Worm (Caenorhabditis elegans) whole organism, L3 larva: ENCODE measurements around the gene sdhd-1.
A peak's percentile ranks its signal among the peaks of the same experiment; 100 is the strongest.

Experiments used
- R02D3.7 ChIP-seq: fragments of 150-350 bp; optimal IDR thresholded peaks from 2 replicates; lab custom pipeline; 2014; ENCODE audit warnings: missing biosample characterization, missing genetic modification characterization
- ZK546.5 ChIP-seq: sonication (generic microtip); optimal IDR thresholded peaks from 2 replicates; lab custom pipeline; 2017; ENCODE audit warnings: missing biosample characterization, missing genetic modification characterization
- ama-1 ChIP-seq: fragments of 150-350 bp; optimal IDR thresholded peaks from 2 replicates; lab custom pipeline; 2018
- ceh-16 ChIP-seq: sonication (generic microtip); optimal IDR thresholded peaks from 2 replicates; lab custom pipeline; 2017; ENCODE audit warnings: missing biosample characterization, missing genetic modification characterization
- ceh-82 ChIP-seq: fragments of 150-350 bp; optimal IDR thresholded peaks from 2 replicates; lab custom pipeline; 2014; ENCODE audit warnings: missing biosample characterization, missing genetic modification characterization
- elt-1 ChIP-seq: fragments of 150-350 bp; optimal IDR thresholded peaks from 2 replicates; lab custom pipeline; 2014; ENCODE audit warnings: missing biosample characterization, missing genetic modification characterization
- elt-2 ChIP-seq: sonication (generic microtip); optimal IDR thresholded peaks from 2 replicates; lab custom pipeline; 2016; ENCODE audit warnings: missing genetic modification reagents, mild to moderate bottlenecking, missing genetic modification characterization, missing compliant biosample characterization
- elt-3 ChIP-seq, 3 experiments: fragments of 150-350 bp in 1 of 3; sonication (generic microtip) in 2 of 3; optimal IDR thresholded peaks; 2 replicates in 2 of 3; 4 replicates in 1 of 3; lab custom pipeline; 2014 to 2017; ENCODE audit warnings: missing biosample characterization in 3 of 3, missing genetic modification characterization in 3 of 3
- eor-1 ChIP-seq, 2 experiments: fragments of 150-350 bp; optimal IDR thresholded peaks; 2 replicates each; lab custom pipeline; 2014 to 2018; ENCODE audit warnings: missing biosample characterization in 2 of 2, missing genetic modification characterization in 2 of 2
- fkh-10 ChIP-seq: sonication (generic microtip); optimal IDR thresholded peaks from 2 replicates; lab custom pipeline; 2017; ENCODE audit warnings: missing biosample characterization, missing genetic modification reagents, missing genetic modification characterization
- fkh-2 ChIP-seq: fragments of 150-350 bp; optimal IDR thresholded peaks from 2 replicates; lab custom pipeline; 2014; ENCODE audit warnings: missing biosample characterization, missing genetic modification reagents, missing genetic modification characterization
- hmg-11 ChIP-seq: sonication (generic microtip); optimal IDR thresholded peaks from 2 replicates; lab custom pipeline; 2016; ENCODE audit warnings: missing genetic modification characterization, missing compliant biosample characterization
- lin-15B ChIP-seq: fragments of 150-350 bp; optimal IDR thresholded peaks from 2 replicates; lab custom pipeline; 2014; ENCODE audit warnings: missing biosample characterization, missing genetic modification characterization
- lsy-12 ChIP-seq: sonication (generic microtip); optimal IDR thresholded peaks from 2 replicates; lab custom pipeline; 2016; ENCODE audit warnings: mild to moderate bottlenecking, missing genetic modification characterization, missing compliant biosample characterization
- mml-1 ChIP-seq: fragments of 150-350 bp; sonication (generic microtip); optimal IDR thresholded peaks from 3 replicates; lab custom pipeline; 2014; ENCODE audit warnings: missing biosample characterization, missing genetic modification characterization
- nfya-1 ChIP-seq: sonication (generic microtip); optimal IDR thresholded peaks from 2 replicates; lab custom pipeline; 2017; ENCODE audit warnings: missing genetic modification characterization, mild to moderate bottlenecking, missing compliant biosample characterization, antibody characterized with exemption, moderate library complexity; ENCODE audit not compliant: insufficient read depth
- nhr-11 ChIP-seq: fragments of 150-350 bp; optimal IDR thresholded peaks from 2 replicates; lab custom pipeline; 2014; ENCODE audit warnings: missing biosample characterization, missing genetic modification characterization
- nhr-12 ChIP-seq: fragments of 150-350 bp; optimal IDR thresholded peaks from 2 replicates; lab custom pipeline; 2014; ENCODE audit warnings: missing biosample characterization, missing genetic modification characterization
- nhr-23 ChIP-seq: fragments of 150-350 bp; optimal IDR thresholded peaks from 2 replicates; lab custom pipeline; 2014; ENCODE audit warnings: missing biosample characterization, missing genetic modification reagents, missing genetic modification characterization
- nhr-237 ChIP-seq: fragments of 150-350 bp; optimal IDR thresholded peaks from 2 replicates; lab custom pipeline; 2014; ENCODE audit warnings: missing biosample characterization, missing genetic modification characterization
- nhr-25 ChIP-seq: sonication (generic microtip); optimal IDR thresholded peaks from 2 replicates; lab custom pipeline; 2017; ENCODE audit warnings: missing biosample characterization, missing genetic modification characterization
- nhr-28 ChIP-seq: fragments of 150-350 bp; optimal IDR thresholded peaks from 2 replicates; lab custom pipeline; 2014; ENCODE audit warnings: missing biosample characterization, missing genetic modification characterization
- nhr-43 ChIP-seq: sonication (generic microtip); optimal IDR thresholded peaks from 2 replicates; lab custom pipeline; 2016; ENCODE audit warnings: mild to moderate bottlenecking, missing genetic modification characterization, missing compliant biosample characterization; ENCODE audit not compliant: poor library complexity, severe bottlenecking
- nhr-67 ChIP-seq: fragments of 150-350 bp; optimal IDR thresholded peaks from 2 replicates; lab custom pipeline; 2014; ENCODE audit warnings: missing biosample characterization, missing genetic modification characterization
- nhr-76 ChIP-seq: fragments of 150-350 bp; sonication (generic microtip); optimal IDR thresholded peaks from 5 replicates; lab custom pipeline; 2014; ENCODE audit warnings: missing biosample characterization, missing genetic modification characterization
- nhr-77 ChIP-seq: fragments of 150-350 bp; optimal IDR thresholded peaks from 2 replicates; lab custom pipeline; 2014; ENCODE audit warnings: missing biosample characterization, missing genetic modification characterization
- pha-4 ChIP-seq: fragments of 150-350 bp; optimal IDR thresholded peaks from 2 replicates; lab custom pipeline; 2014; ENCODE audit warnings: missing biosample characterization, missing genetic modification reagents, missing genetic modification characterization
- pqm-1 ChIP-seq: fragments of 150-350 bp; optimal IDR thresholded peaks from 2 replicates; lab custom pipeline; 2017; ENCODE audit warnings: missing biosample characterization, missing genetic modification characterization, inconsistent platforms
- sea-2 ChIP-seq: fragments of 150-350 bp; sonication (generic microtip); optimal IDR thresholded peaks from 4 replicates; lab custom pipeline; 2014; ENCODE audit warnings: missing biosample characterization, missing genetic modification reagents, missing genetic modification characterization
- skn-1 ChIP-seq: fragments of 150-350 bp; optimal IDR thresholded peaks from 2 replicates; lab custom pipeline; 2014; ENCODE audit warnings: missing biosample characterization, missing genetic modification characterization
- snpc-4 ChIP-seq: fragments of 150-350 bp; optimal IDR thresholded peaks from 2 replicates; lab custom pipeline; 2014; ENCODE audit warnings: missing biosample characterization, missing genetic modification characterization
- unc-39 ChIP-seq: sonication (generic microtip); optimal IDR thresholded peaks from 4 replicates; lab custom pipeline; 2017; ENCODE audit warnings: missing biosample characterization, missing genetic modification characterization
- unc-62 ChIP-seq: fragments of 150-350 bp; sonication (generic microtip); optimal IDR thresholded peaks from 4 replicates; lab custom pipeline; 2014; ENCODE audit warnings: missing biosample characterization, missing genetic modification reagents, missing genetic modification characterization
- zag-1 ChIP-seq: fragments of 150-350 bp; optimal IDR thresholded peaks from 2 replicates; lab custom pipeline; 2014; ENCODE audit warnings: missing biosample characterization, missing genetic modification characterization
- ztf-11 ChIP-seq: fragments of 150-350 bp; optimal IDR thresholded peaks from 2 replicates; lab custom pipeline; 2014; ENCODE audit warnings: missing biosample characterization, missing genetic modification characterization
- ztf-4 ChIP-seq: fragments of 150-350 bp; optimal IDR thresholded peaks from 2 replicates; lab custom pipeline; 2014; ENCODE audit warnings: missing biosample characterization, missing genetic modification characterization

sdhd-1 gene

DNA sequence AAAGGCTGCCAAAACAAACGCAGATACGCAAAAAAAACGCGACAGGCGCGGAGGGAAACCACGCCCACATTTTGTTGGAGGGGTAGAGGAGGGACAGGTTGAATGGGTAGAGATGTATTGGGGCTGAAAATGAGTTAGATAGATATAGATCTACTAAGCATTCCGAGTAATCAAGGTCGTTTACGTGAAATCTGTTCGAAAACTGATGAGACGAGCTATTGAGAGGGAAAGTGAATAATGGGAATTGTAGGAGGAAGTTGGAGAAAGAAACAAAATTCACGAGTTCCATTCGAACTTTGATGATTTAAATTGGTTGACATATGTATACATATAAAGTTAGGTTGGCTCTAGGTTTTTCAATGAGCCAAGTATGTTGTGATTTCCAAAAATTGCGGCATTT lies 32.8 kb downstream of the sdhd-1 start:
- TF ChIP-seq nhr-25 (tag; lab: Kevin White, UChicago) (peak; percentile 51), sea-2 (GFP tag; lab: Kevin White, UChicago) (no peak), elt-1 (tag; lab: Kevin White, UChicago) (peak; percentile 85)
- TF ChIP-seq, all 47 proteins: peak for 2

DNA sequence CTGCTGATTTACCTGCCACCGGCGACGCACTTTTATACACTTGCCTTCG lies 33.1 kb downstream of the sdhd-1 start, which contains the start of gene ram-2:
TSS of gene ram-2 (minus strand) at position 47 of the 49 bp plus-strand sequence.
- TF ChIP-seq nhr-25 (tag; lab: Kevin White, UChicago) (peak; percentile 68), nhr-43 (tag; lab: Kevin White, UChicago) (no peak)

- TF ChIP-seq nfya-1 (tag; lab: Kevin White, UChicago) = peak; percentile 17
- peak; percentile 8 for TF ChIP-seq ceh-16 (tag; lab: Kevin White, UChicago)
- no peak for TF ChIP-seq nhr-11
- TF ChIP-seq nhr-76 = no peak
Measured at ce11 chrII:11016435-11016834, 33.3 kb downstream of the sdhd-1 start.

DNA sequence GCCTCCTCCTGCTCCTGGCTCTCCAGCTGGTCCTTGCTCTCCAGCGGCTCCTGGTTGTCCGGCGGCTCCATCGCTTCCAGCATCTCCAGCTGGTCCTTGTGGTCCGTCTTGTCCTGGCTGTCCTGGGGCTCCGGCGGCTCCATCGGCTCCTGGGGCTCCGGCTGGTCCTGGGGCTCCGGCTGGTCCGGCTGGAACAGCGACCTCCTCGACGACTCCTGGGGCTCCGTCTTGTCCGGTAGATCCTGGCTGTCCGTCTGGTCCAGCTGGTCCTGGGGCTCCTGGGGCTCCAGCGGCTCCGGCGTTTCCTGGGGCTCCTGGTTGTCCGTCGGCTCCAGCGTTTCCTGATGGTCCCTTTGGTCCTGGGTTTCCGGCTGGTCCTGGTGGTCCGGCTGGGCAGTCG lies 34.0 kb downstream of the sdhd-1 start:
- TF ChIP-seq ztf-11 (tag; lab: Kevin White, UChicago) (no peak), nhr-43 (tag; lab: Kevin White, UChicago) (peak; percentile 26)

DNA sequence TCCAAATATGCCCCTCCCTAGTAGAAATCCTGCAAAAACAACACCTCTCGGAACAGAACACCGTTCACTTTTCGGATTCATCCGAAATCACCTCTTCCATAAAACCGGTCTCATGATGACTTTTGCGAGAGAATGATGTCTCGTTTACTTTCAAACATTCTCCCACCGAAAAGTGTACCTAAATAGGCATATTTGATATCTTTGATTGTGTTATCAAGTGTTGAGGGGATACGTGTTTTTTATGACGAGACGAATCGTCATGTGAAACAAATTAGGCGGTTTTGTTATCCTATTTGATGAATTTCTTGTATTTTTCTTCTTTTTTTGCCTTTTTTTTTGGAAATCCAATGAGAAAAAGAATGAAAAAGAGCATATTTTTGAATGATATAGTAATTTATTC lies 34.5 kb downstream of the sdhd-1 start:
- no peak for TF ChIP-seq fkh-2 (tag; lab: Kevin White, UChicago)
- TF ChIP-seq nhr-12 (tag; lab: Kevin White, UChicago) = no peak
- TF ChIP-seq ama-1 = peak; percentile 50
- TF ChIP-seq ZK546.5 = no peak
- no peak for TF ChIP-seq R02D3.7
- no peak for TF ChIP-seq fkh-10 (GFP tag; lab: Kevin White, UChicago)
- peak; percentile 7 for TF ChIP-seq nhr-25 (tag; lab: Kevin White, UChicago)
- TF ChIP-seq skn-1 (tag; lab: Kevin White, UChicago) = no peak
- TF ChIP-seq nhr-43 (tag; lab: Kevin White, UChicago) = no peak
- TF ChIP-seq nhr-23 (tag; lab: Kevin White, UChicago) = peak; percentile 6
- no peak for TF ChIP-seq elt-2 (tag; lab: Kevin White, UChicago)
- TF ChIP-seq elt-1 (tag; lab: Kevin White, UChicago) = peak; percentile 39
- TF ChIP-seq lsy-12 (tag; lab: Kevin White, UChicago) = no peak
- no peak for TF ChIP-seq eor-1 (tag; optimal IDR thresholded peaks at IDR 0.05; lab: Kevin White, UChicago)
- no peak for TF ChIP-seq snpc-4 (tag; lab: Kevin White, UChicago)

DNA sequence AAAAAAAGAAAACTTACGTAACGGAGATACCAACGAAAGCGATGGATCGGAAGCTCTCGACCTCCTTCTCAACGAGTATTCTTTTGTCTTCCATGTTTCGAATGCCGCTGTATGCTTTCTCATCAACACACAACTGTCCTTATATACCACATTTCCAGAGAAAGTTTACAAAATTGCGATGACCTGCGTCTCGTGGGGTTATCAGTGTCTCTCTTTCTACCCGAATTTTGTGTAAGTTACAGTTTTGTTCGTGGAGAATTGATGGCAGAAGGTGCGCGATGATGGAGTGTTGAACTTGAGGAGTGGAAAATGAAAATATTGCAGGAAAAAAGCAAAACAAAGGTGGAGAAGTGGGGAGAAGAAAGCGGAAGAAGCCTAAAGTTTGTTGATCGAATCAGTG lies 36.0 kb downstream of the sdhd-1 start, which contains the start of gene col-81:
TSS of gene col-81 (minus strand) at position 101 of the 400 bp plus-strand sequence.
- TF ChIP-seq nhr-11 (no peak), unc-39 (no peak), elt-3 (tag; optimal IDR thresholded peaks at IDR 0.05; lab: Kevin White, UChicago) (no peak), snpc-4 (tag; lab: Kevin White, UChicago) (no peak), mml-1 (tag; lab: Kevin White, UChicago) (no peak), elt-1 (tag; lab: Kevin White, UChicago) (no peak), pha-4 (tag; lab: Kevin White, UChicago) (no peak), nhr-237 (tag; lab: Kevin White, UChicago) (no peak)

DNA sequence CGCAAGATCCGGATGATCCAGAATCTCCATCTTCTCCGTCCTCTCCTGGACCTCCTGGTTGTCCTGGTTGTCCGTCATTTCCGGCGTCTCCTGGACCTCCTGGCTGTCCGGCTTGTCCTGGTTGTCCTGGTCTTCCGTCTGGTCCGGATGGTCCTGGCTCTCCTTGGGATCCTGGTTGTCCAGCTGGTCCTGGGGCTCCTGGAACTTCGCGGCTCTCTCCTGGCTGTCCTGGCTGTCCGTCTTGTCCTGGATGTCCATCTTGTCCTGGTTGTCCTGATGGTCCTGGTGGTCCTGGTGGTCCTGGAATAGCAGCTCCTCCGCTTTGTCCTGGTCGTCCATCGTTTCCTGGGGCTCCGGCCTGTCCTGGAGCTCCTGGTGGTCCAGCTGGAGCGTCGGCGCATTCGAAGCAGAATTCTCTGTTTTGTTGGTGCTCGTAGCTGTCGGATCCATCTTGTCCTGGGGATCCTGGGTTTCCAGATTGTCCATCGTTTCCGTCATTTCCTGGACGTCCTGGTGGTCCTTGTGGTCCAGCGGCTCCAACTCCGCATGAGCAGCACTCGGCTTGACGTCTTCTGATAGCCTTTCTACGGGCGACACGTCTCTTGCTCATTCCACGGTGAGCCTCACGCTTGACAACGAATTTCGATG lies 37.1 kb downstream of the sdhd-1 start:
- TF ChIP-seq nhr-77 (tag; lab: Kevin White, UChicago) (no peak), nhr-25 (tag; lab: Kevin White, UChicago) (no peak), sea-2 (GFP tag; lab: Kevin White, UChicago) (no peak), hmg-11 (tag; lab: Kevin White, UChicago) (no peak), fkh-10 (GFP tag; lab: Kevin White, UChicago) (no peak), ztf-4 (tag; lab: Kevin White, UChicago) (no peak), nhr-28 (tag; lab: Kevin White, UChicago) (no peak), R02D3.7 (no peak), pqm-1 (tag; lab: Kevin White, UChicago) (no peak), unc-62 (GFP tag; lab: Kevin White, UChicago) (no peak), lin-15B (no peak), nhr-76 (no peak), zag-1 (tag; lab: Kevin White, UChicago) (no peak), fkh-2 (tag; lab: Kevin White, UChicago) (no peak), nhr-23 (tag; lab: Kevin White, UChicago) (no peak), nhr-67 (tag; lab: Kevin White, UChicago) (no peak), ceh-82 (tag; lab: Kevin White, UChicago) (no peak)
